Worm (Caenorhabditis elegans) whole organism, early embryonic: ENCODE measurements around the gene sluh-7.

ENCODE experiments used
- B0310.2 ChIP-seq: sonication (generic microtip); optimal IDR thresholded peaks from 2 replicates; lab custom pipeline; 2016; ENCODE audit warnings: mild to moderate bottlenecking, missing genetic modification characterization, missing compliant biosample characterization
- F13C5.2 ChIP-seq: sonication (generic microtip); optimal IDR thresholded peaks from 2 replicates; lab custom pipeline; 2017; ENCODE audit warnings: mild to moderate bottlenecking, missing genetic modification characterization, inconsistent platforms, missing compliant biosample characterization
- aly-1 ChIP-seq: sonication (generic microtip); optimal IDR thresholded peaks from 2 replicates; lab custom pipeline; 2016; ENCODE audit warnings: missing genetic modification characterization, missing compliant biosample characterization
- ama-1 ChIP-seq: fragments of 150-350 bp; optimal IDR thresholded peaks from 2 replicates; lab custom pipeline; 2014
- ceh-13 ChIP-seq: fragments of 200-800 bp; sonication (Bioruptor generic); optimal IDR thresholded peaks from 2 replicates; lab custom pipeline; 2018; ENCODE audit warnings: mild to moderate bottlenecking, missing genetic modification characterization, missing compliant biosample characterization
- ceh-36 ChIP-seq: sonication (generic microtip); optimal IDR thresholded peaks from 2 replicates; lab custom pipeline; 2016; ENCODE audit warnings: missing genetic modification characterization, inconsistent platforms, missing compliant biosample characterization
- ets-7 ChIP-seq: sonication (generic microtip); optimal IDR thresholded peaks from 2 replicates; lab custom pipeline; 2016; ENCODE audit warnings: missing genotype, missing genetic modification characterization, missing compliant biosample characterization
- flt-1 ChIP-seq: fragments of 200-800 bp; sonication (Bioruptor generic); IDR thresholded peaks from 2 replicates; pipeline ENCODE4 v1.3.6; 2022; ENCODE audit warnings: missing genetic modification characterization, missing compliant biosample characterization
- hmbx-1 ChIP-seq: sonication (generic microtip); optimal IDR thresholded peaks from 2 replicates; lab custom pipeline; 2016; ENCODE audit warnings: mild to moderate bottlenecking, missing genetic modification characterization, missing compliant biosample characterization
- hmg-4 ChIP-seq: fragments of 200-800 bp; sonication (Bioruptor generic); optimal IDR thresholded peaks from 2 replicates; lab custom pipeline; 2018; ENCODE audit warnings: mild to moderate bottlenecking, missing genetic modification characterization, missing compliant biosample characterization
- hnd-1 ChIP-seq: sonication (generic microtip); optimal IDR thresholded peaks from 2 replicates; lab custom pipeline; 2016; ENCODE audit warnings: missing genetic modification characterization, missing compliant biosample characterization
- pes-1 ChIP-seq: fragments of 200-800 bp; sonication (Bioruptor generic); IDR thresholded peaks from 2 replicates; pipeline ENCODE4 v1.3.6; 2022; ENCODE audit warnings: missing genetic modification reagents, missing genetic modification characterization, missing compliant biosample characterization
- scrt-1 ChIP-seq: fragments of 200-800 bp; sonication (Bioruptor generic); IDR thresholded peaks from 2 replicates; pipeline ENCODE4 v1.3.6; 2022; ENCODE audit warnings: missing genetic modification characterization, missing compliant biosample characterization
- sea-1 ChIP-seq: fragments of 200-800 bp; sonication (Bioruptor generic); conservative IDR thresholded peaks from 2 replicates; pipeline ENCODE4 v1.3.6; 2022; ENCODE audit warnings: missing genetic modification characterization, missing compliant biosample characterization
- tbx-11 ChIP-seq: fragments of 200-800 bp; sonication (Bioruptor generic); IDR thresholded peaks from 2 replicates; pipeline ENCODE4 v1.3.6; 2022; ENCODE audit warnings: missing genetic modification characterization, missing compliant biosample characterization
- tbx-37 ChIP-seq: fragments of 200-800 bp; sonication (Bioruptor generic); conservative IDR thresholded peaks from 2 replicates; pipeline ENCODE4 v1.3.6; 2022; ENCODE audit warnings: missing genetic modification reagents, missing genetic modification characterization, missing compliant biosample characterization
- tra-4 ChIP-seq: sonication (generic microtip); optimal IDR thresholded peaks from 2 replicates; lab custom pipeline; 2017; ENCODE audit warnings: missing genetic modification characterization, missing compliant biosample characterization

sluh-7 gene

DNA sequence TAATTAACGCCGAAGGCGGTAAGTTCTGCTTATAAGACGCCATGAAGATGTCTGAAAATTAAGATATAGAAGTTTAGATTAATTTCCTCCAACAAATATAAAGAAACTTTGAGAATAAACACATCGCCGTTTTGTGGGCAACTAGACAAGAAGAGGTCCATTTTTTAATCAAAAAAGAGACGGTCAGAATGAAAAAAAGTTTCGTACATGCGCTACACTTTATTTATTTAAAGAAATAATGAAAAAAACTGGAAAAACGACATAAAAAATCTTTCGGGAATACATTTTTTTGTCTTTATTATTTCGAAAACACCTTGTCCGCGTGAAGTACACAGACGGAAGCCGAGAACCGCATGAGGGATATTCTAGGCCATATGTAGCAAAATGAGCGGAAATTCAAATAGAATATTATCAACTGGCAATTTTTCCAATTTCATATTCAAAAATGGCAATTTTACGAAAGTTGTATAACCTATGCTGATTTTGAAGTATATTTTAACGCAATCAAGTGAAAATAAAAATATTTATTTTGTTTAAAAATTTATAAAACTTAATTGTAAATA lies at the start of gene sluh-7:
Gene sluh-7, minus strand, starts transcription at position 51 of the 563 bp plus-strand sequence.
- TF ChIP-seq aly-1 (tag; lab: Kevin White, UChicago) (no peak), hnd-1 (tag; lab: Kevin White, UChicago) (peak; percentile 21), ceh-13 (GFP tag; lab: Kevin White, UChicago) (peak; percentile 28), tbx-37 (GFP tag; lab: Robert Waterston, UW) (peak; percentile 86), F13C5.2 (tag; lab: Kevin White, UChicago) (peak; percentile 43)

DNA sequence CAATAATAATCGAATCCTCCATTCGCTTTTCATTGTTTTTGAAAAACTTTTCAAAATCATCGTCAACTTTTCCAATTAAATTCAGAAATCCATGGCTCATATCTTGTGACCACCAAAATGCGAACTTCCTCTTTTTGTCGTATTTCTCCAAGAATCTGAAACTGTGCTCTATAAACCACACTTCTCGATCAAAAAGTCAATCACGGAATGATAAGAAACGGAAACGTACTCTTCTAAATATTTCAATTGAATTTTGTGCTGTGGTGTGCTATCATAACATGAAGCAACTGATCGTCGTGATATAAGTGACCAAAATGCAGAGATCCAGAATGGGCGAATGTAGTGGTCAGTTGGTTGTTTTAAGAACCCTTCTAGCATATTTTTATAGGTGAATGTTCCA lies 49.1 kb upstream of the sluh-7 start:
- TF ChIP-seq pes-1 (no peak), sea-1 (GFP tag; lab: Robert Waterston, UW) (no peak), ama-1 (lab: Kevin White, UChicago) (no peak), hmbx-1 (tag; lab: Kevin White, UChicago) (no peak), ceh-13 (GFP tag; lab: Kevin White, UChicago) (no peak), ceh-36 (no peak), hmg-4 (GFP tag; lab: Kevin White, UChicago) (no peak), scrt-1 (GFP tag; lab: Robert Waterston, UW) (no peak), tbx-11 (GFP tag; lab: Robert Waterston, UW) (no peak), hnd-1 (tag; lab: Kevin White, UChicago) (no peak), flt-1 (GFP tag; lab: Robert Waterston, UW) (no peak)

DNA sequence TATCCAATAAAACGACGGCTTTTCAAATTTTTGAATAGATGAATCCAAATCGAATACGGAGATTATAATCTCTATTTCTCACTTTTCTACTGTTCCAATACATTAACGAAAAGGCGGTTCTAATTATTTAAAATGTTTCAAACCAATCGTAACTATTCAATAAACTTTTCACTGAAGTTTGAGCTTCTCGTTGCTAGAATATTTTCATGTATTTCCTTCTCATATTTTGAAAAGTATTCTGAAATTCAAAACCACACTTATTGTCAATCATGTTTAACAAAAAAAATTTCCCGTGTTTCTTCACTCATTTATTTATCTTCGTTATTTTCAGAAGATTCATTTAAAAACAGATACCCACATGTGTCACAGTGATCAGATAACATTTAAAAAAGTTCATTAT lies 47.2 kb upstream of the sluh-7 start, which contains the start of gene F15H10.8:
Gene F15H10.8, minus strand, starts transcription at position 101 of the 400 bp plus-strand sequence.
- TF ChIP-seq F13C5.2 (tag; lab: Kevin White, UChicago) (no peak), flt-1 (GFP tag; lab: Robert Waterston, UW) (no peak), hmg-4 (GFP tag; lab: Kevin White, UChicago) (no peak), ceh-13 (GFP tag; lab: Kevin White, UChicago) (no peak), pes-1 (no peak), hnd-1 (tag; lab: Kevin White, UChicago) (no peak), scrt-1 (GFP tag; lab: Robert Waterston, UW) (no peak)

DNA sequence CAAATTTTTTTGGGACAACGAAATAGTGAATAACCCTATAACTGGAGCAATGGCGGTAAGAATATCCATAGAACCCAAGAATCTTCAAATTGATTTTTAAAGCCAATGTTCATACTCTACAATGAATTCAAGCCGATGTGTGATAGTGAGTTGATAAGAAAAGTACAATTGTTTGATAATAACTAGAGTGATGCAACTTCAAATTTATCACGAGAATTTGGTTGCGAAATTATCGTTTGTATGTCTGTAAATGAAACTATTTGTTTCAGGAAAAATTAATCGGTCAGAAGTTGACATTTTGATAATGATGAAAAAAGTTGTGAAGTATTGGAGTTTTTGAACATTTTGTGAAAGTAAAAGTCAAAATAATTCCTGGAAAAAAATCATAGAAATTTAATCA lies 43.7 kb upstream of the sluh-7 start:
- no peak for TF ChIP-seq hmg-4 (GFP tag; lab: Kevin White, UChicago)
- TF ChIP-seq F13C5.2 (tag; lab: Kevin White, UChicago) = no peak
- no peak for TF ChIP-seq pes-1
- no peak for TF ChIP-seq ceh-13 (GFP tag; lab: Kevin White, UChicago)
- no peak for TF ChIP-seq B0310.2
- no peak for TF ChIP-seq ets-7 (tag; lab: Kevin White, UChicago)
- no peak for TF ChIP-seq ama-1 (lab: Kevin White, UChicago)
- TF ChIP-seq hnd-1 (tag; lab: Kevin White, UChicago) = no peak
- TF ChIP-seq hmbx-1 (tag; lab: Kevin White, UChicago) = no peak

DNA sequence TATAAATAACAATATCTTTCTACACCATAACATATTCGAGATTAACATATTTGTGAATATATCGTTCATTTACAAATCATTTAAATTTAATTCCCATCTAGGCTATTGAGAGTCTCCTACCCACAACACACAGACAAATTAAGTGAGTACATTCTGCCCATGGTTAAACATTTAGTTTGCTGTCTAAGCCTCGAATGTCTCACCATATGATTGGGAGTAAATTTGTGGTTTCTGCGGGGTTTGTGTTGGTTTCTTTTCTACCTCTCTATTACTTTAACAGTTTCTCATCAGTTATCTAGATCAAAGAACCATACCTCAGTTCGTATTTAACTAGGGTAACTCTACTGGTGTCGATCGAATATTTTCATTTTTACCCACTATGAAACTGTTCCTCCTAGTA lies 42.8 kb upstream of the sluh-7 start, which contains the start of gene ugt-2:
Gene ugt-2, plus strand, starts transcription at position 371 of the 400 bp plus-strand sequence.
- TF ChIP-seq tbx-11 (GFP tag; lab: Robert Waterston, UW) = no peak
- TF ChIP-seq sea-1 (GFP tag; lab: Robert Waterston, UW) = no peak
- no peak for TF ChIP-seq F13C5.2 (tag; lab: Kevin White, UChicago)
- TF ChIP-seq hmg-4 (GFP tag; lab: Kevin White, UChicago) = no peak
- no peak for TF ChIP-seq ets-7 (tag; lab: Kevin White, UChicago)
- no peak for TF ChIP-seq pes-1

DNA sequence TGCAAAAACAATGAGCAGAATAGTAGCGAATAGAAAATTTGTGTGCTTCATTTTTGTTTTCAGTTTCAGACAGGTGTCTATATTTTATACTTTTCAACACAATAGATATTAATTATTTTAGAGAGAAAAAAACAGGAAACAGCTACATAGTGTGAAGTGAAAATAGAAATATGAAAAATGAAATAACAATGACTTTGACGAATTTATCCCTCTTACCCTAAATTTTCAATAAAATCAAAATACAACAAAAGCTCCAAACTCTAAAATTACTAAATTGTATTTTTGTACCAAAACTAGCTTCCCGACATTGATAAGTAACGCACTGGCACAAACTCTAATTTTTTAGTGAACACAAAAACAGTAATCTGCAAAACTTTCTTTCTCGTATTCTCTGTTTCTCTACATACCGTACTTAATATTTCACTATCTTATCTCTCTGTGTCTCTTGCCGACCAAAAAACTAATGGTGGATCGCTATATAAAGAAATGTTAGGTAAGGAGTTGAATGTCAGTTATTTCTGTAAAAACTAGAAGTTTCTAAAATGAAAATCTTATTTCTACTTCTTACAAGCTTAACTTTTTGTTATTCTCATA lies 39.6 kb upstream of the sluh-7 start, which contains the start of the genes col-151 and ugt-1:
Gene col-151, minus strand, starts transcription at position 51 of the 594 bp plus-strand sequence.
Gene ugt-1, plus strand, starts transcription at position 491 of the 594 bp plus-strand sequence.
- TF ChIP-seq flt-1 (GFP tag; lab: Robert Waterston, UW) (no peak), ets-7 (tag; lab: Kevin White, UChicago) (no peak), sea-1 (GFP tag; lab: Robert Waterston, UW) (no peak), tbx-11 (GFP tag; lab: Robert Waterston, UW) (no peak)

DNA sequence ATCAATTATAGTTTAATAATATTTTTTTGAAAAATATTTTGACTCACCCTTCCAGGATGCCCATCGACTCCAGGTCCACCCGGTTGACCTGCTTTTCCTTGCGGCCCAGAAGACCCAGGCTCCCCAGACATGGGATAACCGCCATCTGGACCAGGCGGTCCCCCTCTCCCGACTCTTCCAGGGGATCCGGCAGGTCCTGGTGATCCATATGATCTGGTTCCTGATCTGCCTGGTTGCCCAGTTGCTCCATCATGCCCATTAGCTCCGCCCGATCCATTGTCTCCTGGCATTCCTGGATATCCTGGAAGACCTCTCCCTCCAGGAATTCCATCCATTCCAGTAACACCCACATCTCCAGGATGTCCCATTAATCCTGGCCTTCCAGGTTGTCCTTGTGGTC lies 38.1 kb upstream of the sluh-7 start:
- TF ChIP-seq flt-1 (GFP tag; lab: Robert Waterston, UW) = no peak
- no peak for TF ChIP-seq hmbx-1 (tag; lab: Kevin White, UChicago)
- no peak for TF ChIP-seq hmg-4 (GFP tag; lab: Kevin White, UChicago)
- TF ChIP-seq ets-7 (tag; lab: Kevin White, UChicago) = no peak
- no peak for TF ChIP-seq hnd-1 (tag; lab: Kevin White, UChicago)
- no peak for TF ChIP-seq sea-1 (GFP tag; lab: Robert Waterston, UW)
- no peak for TF ChIP-seq F13C5.2 (tag; lab: Kevin White, UChicago)
- no peak for TF ChIP-seq scrt-1 (GFP tag; lab: Robert Waterston, UW)
- no peak for TF ChIP-seq ceh-36
- no peak for TF ChIP-seq ama-1 (lab: Kevin White, UChicago)
- no peak for TF ChIP-seq B0310.2
- no peak for TF ChIP-seq tra-4
- TF ChIP-seq aly-1 (tag; lab: Kevin White, UChicago) = no peak
- TF ChIP-seq tbx-11 (GFP tag; lab: Robert Waterston, UW) = no peak
- no peak for TF ChIP-seq pes-1
- no peak for TF ChIP-seq ceh-13 (GFP tag; lab: Kevin White, UChicago)

DNA sequence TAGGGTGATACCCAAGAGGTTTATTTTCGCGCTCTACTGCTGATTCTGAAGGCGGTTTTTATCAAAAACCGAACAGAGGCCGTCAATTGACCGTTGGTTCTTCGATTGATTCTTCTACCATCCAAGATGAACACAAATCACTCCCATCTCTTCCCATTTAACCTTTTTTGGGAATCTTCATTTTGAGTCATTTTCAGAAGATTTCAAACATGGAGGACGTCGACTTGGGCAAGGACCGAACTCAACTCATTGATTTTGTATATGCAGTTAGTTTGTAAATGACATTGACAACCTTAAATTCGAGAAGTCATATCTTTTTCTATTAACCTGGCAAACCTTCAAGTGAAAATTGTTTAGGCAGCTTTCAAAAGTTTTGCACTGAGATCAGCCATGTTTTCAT lies 32.7 kb upstream of the sluh-7 start, which contains the start of gene AC3.5:
Gene AC3.5, plus strand, starts transcription at position 210 of the 400 bp plus-strand sequence.
- no peak for TF ChIP-seq flt-1 (GFP tag; lab: Robert Waterston, UW)
- no peak for TF ChIP-seq ceh-36
- TF ChIP-seq pes-1 = no peak
